Worm (Caenorhabditis elegans): ENCODE data around the gene dpf-6.
A peak's percentile ranks its signal among the peaks of the same experiment; 100 is the strongest.

The dpf-6 gene

DNA sequence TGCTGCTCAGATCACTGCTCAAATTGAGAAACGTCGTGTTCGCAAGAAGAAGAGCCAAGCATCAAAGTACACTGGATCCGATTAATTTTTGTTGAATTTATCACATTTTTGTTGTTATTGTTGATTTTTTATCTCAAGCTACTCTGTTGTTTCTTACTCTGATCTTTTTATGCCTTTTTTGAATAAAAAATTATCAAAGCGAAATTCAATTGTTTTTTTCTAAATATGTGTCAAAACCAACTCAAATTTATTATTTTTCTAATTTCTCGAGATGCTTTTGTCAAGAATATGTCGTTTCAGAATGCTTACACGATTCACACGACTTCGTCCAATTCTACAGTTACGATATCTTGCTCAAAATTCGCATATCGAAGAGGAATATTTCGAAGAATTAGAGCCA, 9.4 kb downstream of the dpf-6 start, which contains the start of gene K12H4.2:
Gene K12H4.2 (plus strand): TSS at position 301 of the 400 bp plus-strand sequence.
- TF ChIP-seq ztf-11 (tag; optimal IDR thresholded peaks at IDR 0.05) (no peak), nhr-11 (tag; optimal IDR thresholded peaks at IDR 0.05) (no peak), nfya-1 (tag; optimal IDR thresholded peaks at IDR 0.05; ENCODE audit: insufficient read depth) (no peak), ceh-9 (tag; optimal IDR thresholded peaks at IDR 0.05) (no peak), lin-15B (tag; optimal IDR thresholded peaks at IDR 0.05) (no peak), hmg-11 (tag; optimal IDR thresholded peaks at IDR 0.05) (no peak), ceh-16 (tag; optimal IDR thresholded peaks at IDR 0.05) (no peak), nhr-237 (tag; optimal IDR thresholded peaks at IDR 0.05) (no peak), nhr-25 (tag; optimal IDR thresholded peaks at IDR 0.05) (no peak), fos-1 (tag; optimal IDR thresholded peaks at IDR 0.05) (no peak), pqm-1 (tag; optimal IDR thresholded peaks at IDR 0.05) (no peak), ama-1 (optimal IDR thresholded peaks at IDR 0.05) (no peak), sea-2 (GFP tag; optimal IDR thresholded peaks at IDR 0.05) (no peak), eor-1 (tag; optimal IDR thresholded peaks at IDR 0.05) (no peak), nhr-28 (tag; optimal IDR thresholded peaks at IDR 0.05) (no peak), nhr-43 (tag; optimal IDR thresholded peaks at IDR 0.05; ENCODE audit: poor library complexity, severe bottlenecking) (no peak), skn-1 (tag; optimal IDR thresholded peaks at IDR 0.05) (no peak), nhr-77 (tag; optimal IDR thresholded peaks at IDR 0.05) (no peak), zag-1 (tag; optimal IDR thresholded peaks at IDR 0.05) (no peak), ZK546.5 (tag; optimal IDR thresholded peaks at IDR 0.05) (no peak)

DNA sequence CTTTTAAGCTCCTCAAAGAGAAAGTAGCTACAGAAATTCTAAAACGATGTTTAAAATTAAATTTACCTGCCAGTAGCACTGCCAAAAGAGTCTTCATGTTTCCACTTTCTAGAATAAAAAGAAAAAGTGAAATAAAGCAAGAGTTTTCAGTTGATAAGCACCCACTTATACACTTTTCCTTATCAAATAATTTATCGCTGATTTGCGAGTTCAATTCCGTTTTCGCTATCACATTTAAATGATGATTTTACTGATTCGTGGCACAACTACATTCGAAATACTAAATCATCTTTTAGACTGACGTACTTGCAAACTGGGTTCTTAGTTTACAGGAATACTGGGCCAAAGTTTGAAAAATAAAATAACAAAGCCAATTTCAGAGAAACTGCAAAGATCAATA, 12.9 kb downstream of the dpf-6 start, which contains the start of gene K12H4.7:
Gene K12H4.7 (minus strand): TSS at position 138 of the 400 bp plus-strand sequence.
- TF ChIP-seq pqm-1 (tag; optimal IDR thresholded peaks at IDR 0.05) (peak; percentile 62), skn-1 (tag; optimal IDR thresholded peaks at IDR 0.05) (peak; percentile 67), fkh-10 (GFP tag; optimal IDR thresholded peaks at IDR 0.05) (no peak), elt-2 (tag; optimal IDR thresholded peaks at IDR 0.05) (peak; percentile 91), ceh-9 (tag; optimal IDR thresholded peaks at IDR 0.05) (no peak)

DNA sequence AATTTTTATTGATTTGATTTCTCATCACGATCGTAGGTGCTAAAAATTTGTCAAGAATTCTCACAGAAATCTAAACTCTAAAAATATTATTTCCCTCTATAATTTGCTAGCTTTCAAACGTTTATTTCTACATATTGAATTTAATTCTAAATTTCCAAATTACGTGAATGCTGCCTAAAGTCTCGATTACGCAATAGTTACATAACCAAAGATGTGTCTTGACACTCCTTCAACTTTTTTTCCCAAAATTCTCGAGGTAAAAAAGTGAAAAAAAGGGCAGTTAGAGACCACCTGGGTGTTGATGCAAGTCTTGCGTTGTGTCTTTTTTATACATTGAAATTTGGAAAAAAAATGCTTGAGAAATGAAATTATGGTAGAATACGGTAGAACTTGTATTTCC, 13.8 kb downstream of the dpf-6 start:
- no peak for TF ChIP-seq nhr-77 (tag; optimal IDR thresholded peaks at IDR 0.05)
- TF ChIP-seq fkh-10 (GFP tag; optimal IDR thresholded peaks at IDR 0.05) = no peak
- TF ChIP-seq nhr-237 (tag; optimal IDR thresholded peaks at IDR 0.05) = no peak
- no peak for TF ChIP-seq ceh-28 (tag; optimal IDR thresholded peaks at IDR 0.05)
- no peak for TF ChIP-seq ztf-11 (tag; optimal IDR thresholded peaks at IDR 0.05)

DNA sequence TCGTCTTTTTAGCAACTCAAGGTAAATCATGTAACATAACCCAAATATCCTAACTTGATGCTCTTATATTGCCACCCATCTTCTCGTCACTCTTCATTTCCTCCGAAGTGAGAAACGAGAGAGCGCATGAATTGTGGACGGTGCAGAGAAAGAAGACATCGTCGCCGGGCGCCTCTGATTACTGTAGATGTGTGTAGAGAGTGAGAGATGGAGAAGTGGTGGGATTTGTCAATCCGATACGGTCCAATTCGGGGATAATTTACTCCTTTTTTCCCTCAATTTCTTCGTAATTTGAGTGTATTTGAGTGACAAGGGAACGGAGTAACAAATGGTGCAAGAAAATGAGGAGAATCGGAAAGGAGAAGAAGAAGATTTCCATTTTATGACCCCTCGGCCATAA, 23.1 kb downstream of the dpf-6 start:
- TF ChIP-seq jun-1 (tag; optimal IDR thresholded peaks at IDR 0.05) = no peak
- TF ChIP-seq nhr-23 (tag; optimal IDR thresholded peaks at IDR 0.05) = no peak
- no peak for TF ChIP-seq ztf-11 (tag; optimal IDR thresholded peaks at IDR 0.05)
- TF ChIP-seq snpc-4 (tag; optimal IDR thresholded peaks at IDR 0.05) = no peak
- TF ChIP-seq egl-5 (tag; optimal IDR thresholded peaks at IDR 0.05) = no peak
- no peak for TF ChIP-seq lsy-12 (tag; optimal IDR thresholded peaks at IDR 0.05)
- no peak for TF ChIP-seq elt-1 (tag; optimal IDR thresholded peaks at IDR 0.05)
- no peak for TF ChIP-seq nhr-67 (tag; optimal IDR thresholded peaks at IDR 0.05)
- no peak for TF ChIP-seq pha-4 (tag; optimal IDR thresholded peaks at IDR 0.05)
- TF ChIP-seq lin-15B (tag; optimal IDR thresholded peaks at IDR 0.05) = no peak
- TF ChIP-seq egl-27 (tag; optimal IDR thresholded peaks at IDR 0.05) = no peak
- no peak for TF ChIP-seq nfya-1 (tag; optimal IDR thresholded peaks at IDR 0.05; ENCODE audit: insufficient read depth)
- TF ChIP-seq hmg-11 (tag; optimal IDR thresholded peaks at IDR 0.05) = no peak
- no peak for TF ChIP-seq zag-1 (tag; optimal IDR thresholded peaks at IDR 0.05)
- no peak for TF ChIP-seq ama-1 (optimal IDR thresholded peaks at IDR 0.05)
- TF ChIP-seq ceh-16 (tag; optimal IDR thresholded peaks at IDR 0.05) = no peak

DNA sequence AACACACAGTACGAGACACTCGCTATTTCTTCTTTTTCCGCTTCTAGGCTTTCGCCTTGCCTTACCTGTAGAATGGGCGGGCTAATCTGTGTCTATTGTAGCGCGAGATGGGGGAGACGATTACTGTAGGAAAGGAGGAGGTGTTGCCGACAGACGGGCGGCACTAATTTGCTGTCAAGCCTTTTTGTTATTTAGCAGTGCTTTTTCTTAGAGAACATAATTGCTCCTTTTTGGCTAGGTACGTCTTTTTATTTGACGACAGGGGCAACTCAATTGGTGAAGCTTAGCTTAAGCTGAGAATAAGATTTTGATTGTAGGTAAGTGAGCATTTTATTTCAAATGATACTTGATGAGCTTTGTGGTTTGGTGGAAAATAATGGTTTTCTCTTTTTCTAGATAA, 25.6 kb downstream of the dpf-6 start:
- TF ChIP-seq nhr-25 (tag; optimal IDR thresholded peaks at IDR 0.05) (no peak), pqm-1 (tag; optimal IDR thresholded peaks at IDR 0.05) (no peak), mml-1 (tag; optimal IDR thresholded peaks at IDR 0.05) (no peak), ceh-82 (tag; optimal IDR thresholded peaks at IDR 0.05) (no peak), jun-1 (tag; optimal IDR thresholded peaks at IDR 0.05) (no peak), unc-39 (tag; optimal IDR thresholded peaks at IDR 0.05) (no peak), ceh-9 (tag; optimal IDR thresholded peaks at IDR 0.05) (no peak), ceh-28 (tag; optimal IDR thresholded peaks at IDR 0.05) (no peak), egl-5 (tag; optimal IDR thresholded peaks at IDR 0.05) (no peak), ceh-16 (tag; optimal IDR thresholded peaks at IDR 0.05) (no peak), ama-1 (optimal IDR thresholded peaks at IDR 0.05) (no peak), tbx-2 (tag; optimal IDR thresholded peaks at IDR 0.05) (no peak), fkh-10 (GFP tag; optimal IDR thresholded peaks at IDR 0.05) (no peak), nhr-11 (tag; optimal IDR thresholded peaks at IDR 0.05) (no peak), lsy-12 (tag; optimal IDR thresholded peaks at IDR 0.05) (no peak)
